Worm (Caenorhabditis elegans): ENCODE measurements around the gene ceh-79.

DNA sequence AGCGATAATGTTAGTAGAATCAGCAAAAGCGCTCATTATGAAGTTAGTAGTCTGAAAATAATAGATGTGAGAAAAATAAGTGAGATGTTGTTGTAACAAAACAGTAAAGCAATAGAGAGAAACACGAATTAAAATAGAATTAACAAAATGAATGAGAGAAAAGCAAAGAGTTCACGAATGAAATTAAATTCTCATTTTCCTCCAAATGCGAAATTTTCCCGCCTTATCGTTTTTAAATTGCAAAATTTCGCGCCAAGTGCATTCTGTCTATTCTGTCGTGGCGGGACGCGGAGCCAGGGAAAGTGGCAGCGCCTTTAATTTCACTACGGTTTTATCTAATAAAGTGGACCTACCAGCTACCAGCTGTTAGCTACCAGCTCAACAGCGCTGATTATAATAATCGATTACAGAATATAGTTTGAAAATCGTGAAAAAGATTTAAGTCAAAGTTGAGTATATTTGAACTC, 10.6 kb downstream of the ceh-79 start, which contains the start of gene nasp-2:
- TF ChIP-seq bed-1 (GFP tag; IDR thresholded peaks at IDR 0.05) (no peak), ekl-4 (GFP tag; IDR thresholded peaks at IDR 0.05) (peak; percentile 92), snpc-3.4 (tag; optimal IDR thresholded peaks at IDR 0.05) (peak; percentile 95), ama-1 (optimal IDR thresholded peaks at IDR 0.05) (no peak), ama-1 (GFP tag; optimal IDR thresholded peaks at IDR 0.05) (no peak), nhr-27 (tag; optimal IDR thresholded peaks at IDR 0.05) (no peak), chd-7 (tag; optimal IDR thresholded peaks at IDR 0.05) (no peak), lin-26 (GFP tag; IDR thresholded peaks at IDR 0.05) (peak; percentile 77), mcd-1 (GFP tag; IDR thresholded peaks at IDR 0.05) (peak; percentile 83), madf-8 (GFP tag; conservative IDR thresholded peaks at IDR 0.05) (peak; percentile 99), unc-62 (GFP tag; optimal IDR thresholded peaks at IDR 0.05) (no peak), mxl-1 (tag; optimal IDR thresholded peaks at IDR 0.05) (no peak)
